Fruit fly (Drosophila melanogaster): Measurements from ENCODE around the gene MtnD.
A peak's percentile ranks its signal among the peaks of the same experiment; 100 is the strongest.

The MtnD gene

dm6 chr3R:20560019-20560667 lies 25.4 kb downstream of the MtnD start, which contains the start of gene CG15922:
Gene CG15922, minus strand, starts transcription at chr3R:20560280.
- TF ChIP-seq CTCF (optimal IDR thresholded peaks at IDR 0.05) (no peak), CG8478 (optimal IDR thresholded peaks at IDR 0.05) (no peak)

DNA sequence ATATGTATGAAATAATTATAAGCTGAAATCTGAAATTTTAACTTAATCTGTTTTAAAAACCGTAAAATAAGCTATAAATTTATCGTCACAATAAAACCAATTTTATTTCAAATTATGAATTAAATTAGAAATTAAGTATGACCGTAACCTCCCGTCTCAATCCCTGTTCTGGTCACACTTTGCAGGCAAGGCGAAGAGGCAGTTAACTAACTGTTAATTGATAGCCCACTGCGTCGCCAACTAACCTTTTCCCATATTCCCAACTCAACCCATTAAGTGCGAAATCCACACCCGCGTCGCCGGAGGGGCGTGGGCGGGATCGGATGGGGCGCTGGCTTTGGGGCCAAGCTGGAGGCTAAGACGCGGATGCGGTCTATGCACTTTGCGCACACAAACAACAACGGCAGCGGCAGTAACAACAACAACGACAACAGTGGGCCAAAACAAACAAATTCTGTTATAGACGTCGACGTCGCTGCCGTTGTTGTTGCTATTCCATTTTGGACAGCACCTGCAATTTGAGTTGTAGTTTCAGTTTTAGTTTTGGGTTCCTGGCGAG lies 26.0 kb downstream of the MtnD start, which contains the start of gene CG5191:
TSS of gene CG5191 (plus strand) at position 198 of the 559 bp plus-strand sequence.
- TF ChIP-seq CG8478 (optimal IDR thresholded peaks at IDR 0.05) (no peak), CTCF (optimal IDR thresholded peaks at IDR 0.05) (no peak)

dm6 chr3R:20563830-20564421 lies 29.2 kb downstream of the MtnD start, which contains the start of gene CG10877:
Gene CG10877, minus strand, starts transcription at chr3R:20564067.
- TF ChIP-seq CTCF (optimal IDR thresholded peaks at IDR 0.05) = no peak
- TF ChIP-seq CG8478 (optimal IDR thresholded peaks at IDR 0.05) = no peak

DNA sequence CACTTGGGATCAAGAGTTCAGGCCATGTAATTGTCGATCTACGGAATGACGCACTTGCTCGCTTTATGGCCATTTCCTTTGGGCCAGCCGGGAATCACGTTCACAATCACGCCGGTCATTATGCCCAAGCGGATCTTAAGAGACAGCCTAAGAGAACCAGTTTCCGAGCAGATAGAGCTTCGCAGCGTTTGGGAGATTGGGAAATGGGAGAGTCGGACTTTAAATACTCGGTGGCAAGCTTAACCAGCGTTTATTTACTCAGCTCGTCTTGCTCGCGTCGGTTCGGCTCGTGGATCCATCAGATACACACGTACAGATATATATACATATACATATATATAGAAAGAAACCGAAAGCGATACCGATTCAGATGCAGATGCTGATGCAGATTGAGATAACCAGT lies 30.8 kb downstream of the MtnD start:
- TF ChIP-seq CTCF (optimal IDR thresholded peaks at IDR 0.05) (no peak), CG8478 (optimal IDR thresholded peaks at IDR 0.05) (no peak)

DNA sequence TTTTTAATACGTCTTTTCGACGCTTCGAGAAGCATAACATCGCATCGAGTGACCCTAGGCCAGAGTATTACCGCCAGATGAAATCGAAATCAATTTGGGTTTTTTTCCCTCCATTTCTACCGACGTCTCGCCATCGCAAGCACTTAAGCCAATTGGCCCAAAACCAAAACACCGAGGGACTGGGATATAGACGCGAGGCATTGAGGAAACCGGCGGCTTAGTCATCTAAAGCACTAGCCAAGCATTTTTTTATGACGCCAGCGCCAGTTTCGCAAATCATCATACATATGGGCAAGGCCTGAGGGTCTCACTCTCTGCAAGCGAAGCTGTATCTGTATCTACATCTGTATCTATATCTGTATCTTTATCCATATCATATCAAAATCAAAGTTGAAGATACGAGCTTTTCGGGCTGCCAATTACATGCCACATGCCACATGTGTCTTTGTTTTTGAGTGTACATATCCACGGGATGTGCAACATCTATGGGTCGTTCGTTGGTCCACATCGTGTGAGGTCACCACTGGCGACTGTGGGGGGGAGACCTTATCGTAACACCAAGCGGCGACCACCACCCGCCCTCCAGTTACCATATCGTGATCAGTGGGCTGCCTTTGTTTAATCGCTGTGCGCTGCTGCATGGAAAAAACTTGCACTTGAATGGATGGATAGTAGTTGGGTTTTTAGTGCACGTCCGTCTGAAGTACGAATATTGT lies 32.9 kb downstream of the MtnD start:
- TF ChIP-seq CG8478 (optimal IDR thresholded peaks at IDR 0.05) = no peak
- TF ChIP-seq CTCF (optimal IDR thresholded peaks at IDR 0.05) = no peak

DNA sequence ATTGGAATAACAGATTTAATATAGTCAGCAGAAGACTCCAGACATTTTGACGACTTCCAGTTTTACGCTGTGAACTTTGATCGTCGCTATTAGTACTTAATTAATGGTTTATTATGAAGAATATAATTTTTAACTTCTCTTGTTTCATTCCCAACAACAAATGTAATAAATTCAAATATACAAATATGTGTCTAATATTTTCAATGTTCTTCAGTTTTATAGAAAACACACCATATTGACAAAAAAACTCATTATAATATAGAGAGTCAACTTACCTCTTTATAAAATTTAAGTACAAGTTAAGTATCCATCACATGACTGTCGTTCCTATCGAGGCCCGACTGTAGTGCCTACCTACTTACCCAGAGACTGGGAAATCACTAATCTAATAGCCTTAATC lies 38.6 kb downstream of the MtnD start:
- no peak for TF ChIP-seq CG8478 (optimal IDR thresholded peaks at IDR 0.05)
- no peak for TF ChIP-seq CTCF (optimal IDR thresholded peaks at IDR 0.05)

dm6 chr3R:20574535-20574980 lies 39.8 kb downstream of the MtnD start:
- TF ChIP-seq CG8478 (optimal IDR thresholded peaks at IDR 0.05) (no peak), CTCF (optimal IDR thresholded peaks at IDR 0.05) (no peak)

DNA sequence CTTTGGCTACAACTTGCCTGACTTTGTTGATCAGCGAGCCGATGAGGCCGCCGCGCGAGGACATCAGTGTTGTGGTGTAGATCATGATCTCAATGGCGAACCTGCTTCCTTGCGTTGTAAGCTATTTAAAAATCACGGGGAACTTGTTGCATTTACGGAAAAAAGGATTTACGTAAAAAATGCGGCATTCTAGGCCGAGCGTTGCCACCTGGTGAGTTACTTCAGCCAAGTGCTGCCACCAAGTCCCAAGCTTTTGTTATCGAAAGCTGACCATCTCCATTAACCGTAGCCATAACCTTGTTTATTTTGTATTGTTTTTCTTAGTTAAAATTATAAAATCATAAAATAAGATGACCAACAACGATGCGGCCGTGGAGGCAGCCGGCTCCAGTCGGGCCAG lies 42.0 kb downstream of the MtnD start, which contains the start of the genes TFAM and CG5412:
TSS of gene TFAM (minus strand) at position 222 of the 400 bp plus-strand sequence.
TSS of gene CG5412 (plus strand) at position 265 of the 400 bp plus-strand sequence.
- TF ChIP-seq CTCF (optimal IDR thresholded peaks at IDR 0.05) (peak in 1 of 2 experiments; percentile 31), CG8478 (optimal IDR thresholded peaks at IDR 0.05) (no peak)

DNA sequence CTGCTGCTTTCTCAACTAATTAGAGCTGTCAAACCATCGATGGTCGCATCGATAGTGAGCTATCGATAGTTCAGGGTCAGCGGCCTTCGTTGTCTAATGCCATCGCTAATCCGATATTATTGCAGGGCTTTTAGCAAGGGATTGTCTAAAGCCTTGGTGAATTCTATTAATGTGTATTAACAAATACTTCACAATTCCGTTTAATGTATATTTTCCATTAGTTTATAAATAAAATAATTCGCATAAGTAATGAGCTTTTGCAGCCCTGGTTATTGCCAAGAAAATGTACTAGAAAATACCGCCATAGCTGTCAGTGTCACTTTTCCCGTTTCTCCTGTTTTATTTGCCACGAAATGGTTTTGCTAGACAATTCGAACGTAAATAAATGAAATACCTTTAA lies 45.1 kb downstream of the MtnD start, which contains the start of the genes EloB and Srp14:
TSS of gene EloB (minus strand) at position 35 of the 400 bp plus-strand sequence.
TSS of gene Srp14 (plus strand) at position 300 of the 400 bp plus-strand sequence.
- TF ChIP-seq CTCF (optimal IDR thresholded peaks at IDR 0.05) = no peak
- TF ChIP-seq CG8478 (optimal IDR thresholded peaks at IDR 0.05) = no peak

- TF ChIP-seq CTCF (optimal IDR thresholded peaks at IDR 0.05) (no peak), CG8478 (optimal IDR thresholded peaks at IDR 0.05) (no peak)
Observed at dm6 chr3R:20581376-20581775, 46.6 kb downstream of the MtnD start, which contains the start of gene CG34008. Gene CG34008, minus strand, starts transcription at chr3R:20581522.

Measured in S2 (cell line).